Fruit fly (Drosophila melanogaster): ENCODE results near the gene CG42671.

dm6 chr3L:11214406-11215243, at the start of gene CG42671:
- TF ChIP-seq CG15710 (tag; optimal IDR thresholded peaks at IDR 0.05), result peak; percentile 20
- no peak for TF ChIP-seq rn (GFP tag; IDR thresholded peaks at IDR 0.05)
- TF ChIP-seq CG13204 (GFP tag; optimal IDR thresholded peaks at IDR 0.05), result no peak
- peak; percentile 10; the same call in 1 of the 2 replicates for TF ChIP-seq Ets98B (GFP tag; IDR thresholded peaks at IDR 0.05)
- no peak for TF ChIP-seq CG17806 (tag; optimal IDR thresholded peaks at IDR 0.05)
- TF ChIP-seq CG10348 (GFP tag; IDR thresholded peaks at IDR 0.05), result no peak
- no peak; the same call in 1 of the 2 replicates for TF ChIP-seq CG32121 (GFP tag; IDR thresholded peaks at IDR 0.05)
- TF ChIP-seq Snoo (tag; optimal IDR thresholded peaks at IDR 0.05), result no peak

All from whole organism, pupa.